Fruit fly (Drosophila melanogaster) whole organism, embryonic: ENCODE data around the gene FipoQ.

Experiments used
- Bteb2 ChIP-seq: fragments of 200-800 bp; sonication (Bioruptor generic); optimal IDR thresholded peaks from 2 replicates; lab custom pipeline; 2016; ENCODE audit warnings: missing biosample characterization, missing genetic modification characterization
- CG10979 ChIP-seq: fragments of 200-800 bp; sonication (Bioruptor generic); optimal IDR thresholded peaks from 2 replicates; lab custom pipeline; 2018; ENCODE audit warnings: missing biosample characterization, mild to moderate bottlenecking, missing genetic modification characterization, moderate library complexity
- CG11695 ChIP-seq: fragments of 200-800 bp; sonication (Bioruptor generic); IDR thresholded peaks from 3 replicates; pipeline ENCODE4 v1.3.6; 2022; ENCODE audit warnings: missing biosample characterization, missing genetic modification characterization
- CG9215 ChIP-seq: fragments of 200-800 bp; sonication (Bioruptor generic); IDR thresholded peaks from 2 replicates; pipeline ENCODE4 v1.3.6; 2022; ENCODE audit warnings: missing biosample characterization, missing genetic modification characterization
- Dfd ChIP-seq, 2 experiments: fragments of >200 bp; optimal IDR thresholded peaks; 2 replicates each; lab custom pipeline; 2017; ENCODE audit warnings: missing biosample characterization in 2 of 2, missing genetic modification characterization in 2 of 2
- Gug ChIP-seq: fragments of 200-800 bp; sonication (Bioruptor generic); IDR thresholded peaks from 4 replicates; pipeline ENCODE4 v1.3.6; 2022; ENCODE audit warnings: missing biosample characterization, missing genetic modification characterization
- dimm ChIP-seq: fragments of 200-800 bp; sonication (Bioruptor generic); IDR thresholded peaks from 2 replicates; pipeline ENCODE4 v1.3.6; 2022; ENCODE audit warnings: missing biosample characterization, missing genetic modification characterization
- slou ChIP-seq: fragments of 200-800 bp; sonication (Bioruptor generic); optimal IDR thresholded peaks from 3 replicates; lab custom pipeline; 2016; ENCODE audit warnings: missing biosample characterization, missing genetic modification characterization
- unpg ChIP-seq: fragments of 200-800 bp; sonication (Bioruptor generic); optimal IDR thresholded peaks from 3 replicates; lab custom pipeline; 2018; ENCODE audit warnings: missing biosample characterization, mild to moderate bottlenecking, missing genetic modification characterization, moderate library complexity

dm6 chr3R:29502978-29503377 is 8.4 kb downstream of the FipoQ start:
- TF ChIP-seq Gug (GFP tag; lab: Robert Waterston, UW): no peak
- TF ChIP-seq dimm (GFP tag; lab: Robert Waterston, UW): no peak
- TF ChIP-seq CG9215: no peak
- no peak for TF ChIP-seq unpg
- TF ChIP-seq Dfd (GFP tag; optimal IDR thresholded peaks at IDR 0.05; lab: Kevin White, UChicago): no peak
- no peak for TF ChIP-seq Bteb2 (GFP tag; lab: Kevin White, UChicago)
- no peak for TF ChIP-seq CG11695 (GFP tag; lab: Robert Waterston, UW)
- no peak for TF ChIP-seq CG10979 (tag; lab: Kevin White, UChicago)
- no peak for TF ChIP-seq slou (GFP tag; lab: Kevin White, UChicago)
